Fruit fly (Drosophila melanogaster) Kc167 (cell line): Measurements from ENCODE around the gene kto.

Experiments
- Myc ChIP-seq: fragments of >200 bp; optimal IDR thresholded peaks from 2 replicates; lab custom pipeline; 2017; ENCODE audit warnings: missing external identifiers
- Sin3A ChIP-seq: fragments of >200 bp; optimal IDR thresholded peaks from 2 replicates; lab custom pipeline; 2018; ENCODE audit warnings: missing external identifiers
- psq ChIP-seq: fragments of >200 bp; optimal IDR thresholded peaks from 2 replicates; lab custom pipeline; 2017; ENCODE audit warnings: missing external identifiers
- ttk ChIP-seq: sonication (Bioruptor generic); optimal IDR thresholded peaks from 2 replicates; lab custom pipeline; 2017; ENCODE audit warnings: missing external identifiers

DNA sequence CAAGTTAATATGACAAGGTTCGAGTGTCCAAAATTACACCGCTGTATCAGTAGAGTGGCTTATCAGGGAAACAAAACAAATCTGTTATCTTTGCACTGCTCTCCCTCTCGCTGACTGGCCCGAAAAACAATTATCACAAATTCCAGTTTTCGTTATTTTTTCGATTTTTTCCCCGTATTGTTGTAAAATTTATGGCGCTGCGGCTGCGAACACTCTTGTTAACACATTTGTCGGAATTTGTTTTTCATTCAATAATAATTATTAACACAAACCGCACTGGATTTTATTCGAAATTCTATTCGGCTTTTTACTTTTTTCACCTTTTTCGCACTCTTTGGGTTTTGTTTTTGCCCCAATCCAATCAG is 45.9 kb upstream of the kto start:
- TF ChIP-seq Myc, result no peak
- no peak for TF ChIP-seq psq (lab: Kevin White, UChicago)
- TF ChIP-seq Sin3A, result no peak
- TF ChIP-seq ttk (lab: Kevin White, UChicago), result no peak
